Fruit fly (Drosophila melanogaster) whole organism, prepupa: ENCODE data around the gene Vps15.

Experiments
- Blimp-1 ChIP-seq: fragments of 200-800 bp; sonication (Bioruptor generic); optimal IDR thresholded peaks from 3 replicates; lab custom pipeline; 2017; ENCODE audit warnings: missing biosample characterization, missing genetic modification characterization, mild to moderate bottlenecking, moderate library complexity, missing genetic modification reagents
- CG10631 ChIP-seq: fragments of 200-800 bp; sonication (Bioruptor generic); optimal IDR thresholded peaks from 2 replicates; lab custom pipeline; 2016; ENCODE audit warnings: missing biosample characterization, missing genetic modification characterization
- CG11762 ChIP-seq: fragments of 200-800 bp; sonication (Bioruptor generic); optimal IDR thresholded peaks from 3 replicates; lab custom pipeline; 2016; ENCODE audit warnings: missing biosample characterization, missing genetic modification characterization; ENCODE audit not compliant: insufficient read depth
- CG11902 ChIP-seq: fragments of 200-800 bp; sonication (Bioruptor generic); optimal IDR thresholded peaks from 3 replicates; lab custom pipeline; 2016; ENCODE audit warnings: missing biosample characterization, missing genetic modification characterization
- CG16779 ChIP-seq: fragments of 200-800 bp; sonication (Bioruptor generic); optimal IDR thresholded peaks from 3 replicates; lab custom pipeline; 2017; ENCODE audit warnings: missing biosample characterization, mild to moderate bottlenecking, missing genetic modification characterization
- CG31627 ChIP-seq: fragments of 200-800 bp; sonication (Bioruptor generic); optimal IDR thresholded peaks from 3 replicates; lab custom pipeline; 2016; ENCODE audit warnings: missing biosample characterization, missing genetic modification characterization
- CG34406 ChIP-seq: fragments of 200-800 bp; sonication (Bioruptor generic); optimal IDR thresholded peaks from 3 replicates; lab custom pipeline; 2016; ENCODE audit warnings: missing biosample characterization, missing genetic modification characterization
- CG3919 ChIP-seq: fragments of 200-800 bp; sonication (Bioruptor generic); optimal IDR thresholded peaks from 3 replicates; lab custom pipeline; 2016; ENCODE audit warnings: missing biosample characterization, missing genetic modification characterization
- CG4318 ChIP-seq: fragments of 200-800 bp; sonication (Bioruptor generic); optimal IDR thresholded peaks from 3 replicates; lab custom pipeline; 2017; ENCODE audit warnings: missing biosample characterization, mild to moderate bottlenecking, missing genetic modification characterization
- CG6163 ChIP-seq: fragments of 200-800 bp; sonication (Bioruptor generic); IDR thresholded peaks from 3 replicates; pipeline ENCODE4 v1.3.6; 2022; ENCODE audit warnings: missing biosample characterization, missing genetic modification characterization
- CG6792 ChIP-seq: fragments of 200-800 bp; sonication (Bioruptor generic); optimal IDR thresholded peaks from 3 replicates; lab custom pipeline; 2016; ENCODE audit warnings: missing biosample characterization, missing genetic modification characterization
- CG6808 ChIP-seq: fragments of 200-800 bp; sonication (Bioruptor generic); optimal IDR thresholded peaks from 3 replicates; lab custom pipeline; 2017; ENCODE audit warnings: missing biosample characterization, missing genetic modification characterization, mild to moderate bottlenecking, moderate library complexity, missing genetic modification reagents
- CG6854 ChIP-seq: fragments of 200-800 bp; sonication (Bioruptor generic); optimal IDR thresholded peaks from 2 replicates; lab custom pipeline; 2017; ENCODE audit warnings: missing biosample characterization, mild to moderate bottlenecking, missing genetic modification characterization
- CG8319 ChIP-seq: fragments of 200-800 bp; sonication (Bioruptor generic); optimal IDR thresholded peaks from 3 replicates; lab custom pipeline; 2016; ENCODE audit warnings: missing biosample characterization, missing genetic modification characterization
- Eip75B ChIP-seq: fragments of 200-800 bp; sonication (Bioruptor generic); optimal IDR thresholded peaks from 3 replicates; lab custom pipeline; 2016; ENCODE audit warnings: missing biosample characterization, missing genetic modification characterization
- Eip78C ChIP-seq: fragments of 200-800 bp; sonication (Bioruptor generic); peaks from one replicate; lab custom pipeline; 2016; ENCODE audit warnings: missing biosample characterization, missing genetic modification characterization
- Eip93F ChIP-seq: fragments of 200-800 bp; sonication (Bioruptor generic); optimal IDR thresholded peaks from 2 replicates; lab custom pipeline; 2016; ENCODE audit warnings: missing biosample characterization, mild to moderate bottlenecking, missing genetic modification characterization
- Ets21C ChIP-seq: fragments of 200-800 bp; sonication (Bioruptor generic); optimal IDR thresholded peaks from 3 replicates; lab custom pipeline; 2016; ENCODE audit warnings: missing biosample characterization, missing genetic modification characterization
- Ets96B ChIP-seq: fragments of 200-800 bp; optimal IDR thresholded peaks from 2 replicates; lab custom pipeline; 2019; ENCODE audit warnings: missing biosample characterization, mild to moderate bottlenecking, missing genetic modification characterization, moderate library complexity
- Gug ChIP-seq: fragments of 200-800 bp; sonication (Bioruptor generic); IDR thresholded peaks from 2 replicates; pipeline ENCODE4 v1.3.6; 2022; ENCODE audit warnings: missing biosample characterization, missing genetic modification characterization
- Hr38 ChIP-seq: sonication (Bioruptor generic); optimal IDR thresholded peaks from 2 replicates; lab custom pipeline; 2016; ENCODE audit warnings: missing biosample characterization, missing genetic modification characterization
- Hr39 ChIP-seq: fragments of 200-800 bp; sonication (Bioruptor generic); optimal IDR thresholded peaks from 2 replicates; lab custom pipeline; 2016; ENCODE audit warnings: missing biosample characterization, missing genetic modification characterization
- Hr4 ChIP-seq: fragments of 200-800 bp; sonication (Bioruptor generic); optimal IDR thresholded peaks from 3 replicates; lab custom pipeline; 2016; ENCODE audit warnings: missing biosample characterization, missing genetic modification characterization
- Lpt ChIP-seq: fragments of 200-800 bp; sonication (Bioruptor generic); optimal IDR thresholded peaks from 3 replicates; lab custom pipeline; 2016; ENCODE audit warnings: missing biosample characterization, missing genetic modification characterization
- Met ChIP-seq: fragments of 200-800 bp; sonication (Bioruptor generic); optimal IDR thresholded peaks from 3 replicates; lab custom pipeline; 2016; ENCODE audit warnings: missing biosample characterization, missing genetic modification characterization
- OdsH ChIP-seq: fragments of 200-800 bp; sonication (Bioruptor generic); optimal IDR thresholded peaks from 3 replicates; lab custom pipeline; 2016; ENCODE audit warnings: missing biosample characterization, missing genetic modification characterization
- Smox ChIP-seq: fragments of 200-800 bp; sonication (Bioruptor generic); optimal IDR thresholded peaks from 3 replicates; lab custom pipeline; 2016; ENCODE audit warnings: missing biosample characterization, missing genetic modification characterization
- Sox102F ChIP-seq: fragments of 200-800 bp; sonication (Bioruptor generic); optimal IDR thresholded peaks from 2 replicates; lab custom pipeline; 2016; ENCODE audit warnings: missing biosample characterization, mild to moderate bottlenecking, missing genetic modification characterization
- Sox14 ChIP-seq: fragments of 200-800 bp; sonication (Bioruptor generic); optimal IDR thresholded peaks from 3 replicates; lab custom pipeline; 2016; ENCODE audit warnings: missing biosample characterization, missing genetic modification characterization
- achi ChIP-seq: fragments of 200-800 bp; sonication (Bioruptor generic); optimal IDR thresholded peaks from 3 replicates; lab custom pipeline; 2016; ENCODE audit warnings: missing biosample characterization, missing genetic modification characterization
- cyc ChIP-seq: fragments of 200-800 bp; sonication (Bioruptor generic); optimal IDR thresholded peaks from 3 replicates; lab custom pipeline; 2016; ENCODE audit warnings: missing biosample characterization, missing genetic modification characterization
- dac ChIP-seq: fragments of 200-800 bp; sonication (Bioruptor generic); optimal IDR thresholded peaks from 2 replicates; lab custom pipeline; 2017; ENCODE audit warnings: missing biosample characterization, mild to moderate bottlenecking, missing genetic modification characterization
- dsx ChIP-seq: fragments of 200-800 bp; optimal IDR thresholded peaks from 3 replicates; lab custom pipeline; 2019; ENCODE audit warnings: missing biosample characterization, mild to moderate bottlenecking, missing genetic modification characterization, moderate library complexity; ENCODE audit not compliant: poor library complexity, severe bottlenecking
- eg ChIP-seq: fragments of 200-800 bp; sonication (Bioruptor generic); IDR thresholded peaks from 3 replicates; pipeline ENCODE4 v1.3.6; 2022; ENCODE audit warnings: missing biosample characterization, missing genetic modification characterization
- esn ChIP-seq: fragments of 200-800 bp; sonication (Bioruptor generic); optimal IDR thresholded peaks from 2 replicates; lab custom pipeline; 2016; ENCODE audit warnings: missing biosample characterization, mild to moderate bottlenecking, missing genetic modification characterization, moderate library complexity
- fd59A ChIP-seq: fragments of 200-800 bp; sonication (Bioruptor generic); optimal IDR thresholded peaks from 2 replicates; lab custom pipeline; 2017; ENCODE audit warnings: missing biosample characterization, mild to moderate bottlenecking, missing genetic modification characterization, missing genetic modification reagents
- fd85E ChIP-seq: fragments of 200-800 bp; sonication (Bioruptor generic); optimal IDR thresholded peaks from 3 replicates; lab custom pipeline; 2016; ENCODE audit warnings: missing biosample characterization, missing genetic modification characterization
- fkh ChIP-seq: fragments of 200-800 bp; sonication (Bioruptor generic); optimal IDR thresholded peaks from 3 replicates; lab custom pipeline; 2017; ENCODE audit warnings: missing biosample characterization, mild to moderate bottlenecking, missing genetic modification characterization, moderate library complexity
- lz ChIP-seq: fragments of 200-800 bp; sonication (Bioruptor generic); optimal IDR thresholded peaks from 3 replicates; lab custom pipeline; 2016; ENCODE audit warnings: missing biosample characterization, missing genetic modification characterization
- net ChIP-seq: fragments of 200-800 bp; sonication (Bioruptor generic); optimal IDR thresholded peaks from 3 replicates; lab custom pipeline; 2016; ENCODE audit warnings: missing biosample characterization, missing genetic modification characterization
- pdm3 ChIP-seq: fragments of 200-800 bp; sonication (Bioruptor generic); optimal IDR thresholded peaks from 3 replicates; lab custom pipeline; 2016; ENCODE audit warnings: missing biosample characterization, missing genetic modification characterization
- spab ChIP-seq: fragments of 200-800 bp; sonication (Bioruptor generic); optimal IDR thresholded peaks from 2 replicates; lab custom pipeline; 2017; ENCODE audit warnings: missing biosample characterization, mild to moderate bottlenecking, missing genetic modification characterization, missing genetic modification reagents
- svp ChIP-seq: fragments of 200-800 bp; sonication (Bioruptor generic); peaks from one replicate; lab custom pipeline; 2016; ENCODE audit warnings: missing biosample characterization, missing genetic modification characterization
- topi ChIP-seq: fragments of 200-800 bp; sonication (Bioruptor generic); optimal IDR thresholded peaks from 3 replicates; lab custom pipeline; 2016; ENCODE audit warnings: missing biosample characterization, missing genetic modification characterization
- vri ChIP-seq: fragments of 200-800 bp; sonication (Bioruptor generic); optimal IDR thresholded peaks from 3 replicates; lab custom pipeline; 2016; ENCODE audit warnings: missing biosample characterization, mild to moderate bottlenecking, missing genetic modification characterization

Gene Vps15

DNA sequence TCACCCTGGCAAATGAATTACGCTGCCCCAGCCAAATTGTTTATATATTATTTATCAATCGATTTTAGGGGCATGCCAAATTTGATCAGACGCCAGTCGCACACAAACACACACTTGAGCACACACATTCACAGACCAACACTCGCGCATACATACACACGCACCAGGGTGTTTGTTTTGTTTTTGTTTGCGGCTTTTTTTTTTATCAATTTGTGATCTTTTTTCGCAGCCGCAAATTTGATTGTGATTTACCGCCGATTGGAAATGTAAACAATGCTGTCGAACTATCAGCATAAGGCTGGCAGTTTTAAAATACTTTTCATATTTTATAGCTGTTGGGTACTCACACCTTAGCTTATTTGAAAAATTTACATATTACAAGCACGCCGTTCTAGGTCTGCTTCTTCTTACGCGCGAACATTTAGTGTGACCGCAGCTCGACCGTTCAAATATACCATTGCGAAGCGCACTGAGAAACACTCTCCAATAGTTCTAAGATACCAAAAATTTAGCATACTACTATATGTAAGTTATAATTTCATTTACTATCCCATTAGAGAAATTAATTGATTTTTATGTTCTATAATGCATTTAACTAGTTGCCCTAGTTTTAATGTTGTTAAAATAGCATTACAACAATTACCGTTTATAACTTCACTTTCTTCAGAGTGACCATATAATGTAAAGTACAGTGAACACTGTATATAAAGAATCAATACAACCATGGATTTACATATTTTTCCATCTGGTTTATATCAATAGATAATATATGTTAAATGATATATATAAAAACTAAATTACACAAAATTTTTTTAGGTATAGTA is 8.2 kb downstream of the Vps15 start, which contains the start of gene pum (continued):
- TF ChIP-seq spab: no peak

DNA sequence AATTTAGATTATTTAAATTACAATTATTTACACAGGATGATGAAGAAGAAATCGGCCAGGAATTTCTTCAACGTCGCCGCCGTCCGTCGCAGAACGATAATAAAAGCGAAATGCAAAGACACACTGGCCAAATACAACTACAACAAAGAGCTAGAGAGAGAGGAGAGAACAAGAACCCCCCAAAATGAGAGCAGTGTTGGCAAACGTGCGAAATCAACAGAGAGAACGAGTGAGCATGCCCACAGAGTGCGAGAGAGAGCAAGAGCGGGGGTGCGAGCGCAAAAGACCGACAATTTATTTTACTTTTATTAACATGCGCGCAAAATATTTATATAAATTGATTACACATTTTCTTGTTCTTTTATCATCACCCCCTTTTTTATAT is 8.8 kb downstream of the Vps15 start:
- TF ChIP-seq Lpt (GFP tag; lab: Kevin White, UChicago) (peak; percentile 34), topi (GFP tag; lab: Kevin White, UChicago) (peak; percentile 39), svp (GFP tag; lab: Kevin White, UChicago) (peak; percentile 81), CG4318 (no peak), fd85E (GFP tag; lab: Kevin White, UChicago) (peak; percentile 60), Ets96B (no peak), CG11902 (GFP tag; lab: Kevin White, UChicago) (no peak), lz (GFP tag; lab: Kevin White, UChicago) (peak; percentile 35), CG6854 (peak; percentile 51), pdm3 (no peak), CG6163 (peak; percentile 81), Gug (no peak), fd59A (GFP tag; lab: Kevin White, UChicago) (no peak), fkh (GFP tag; lab: Kevin White, UChicago) (peak; percentile 63), Eip75B (peak; percentile 33), OdsH (GFP tag; lab: Kevin White, UChicago) (peak; percentile 19), dac (GFP tag; lab: Kevin White, UChicago) (no peak), Hr4 (GFP tag; lab: Kevin White, UChicago) (no peak), Blimp-1 (no peak), Hr38 (no peak), CG6792 (GFP tag; lab: Kevin White, UChicago) (no peak), cyc (GFP tag; lab: Kevin White, UChicago) (no peak), Smox (GFP tag; lab: Kevin White, UChicago) (peak; percentile 6), net (GFP tag; lab: Kevin White, UChicago) (peak; percentile 25), Sox14 (peak; percentile 53), Hr39 (no peak), Eip78C (GFP tag; lab: Kevin White, UChicago) (peak; percentile 31), CG31627 (GFP tag; lab: Kevin White, UChicago) (no peak), CG6808 (no peak), CG8319 (no peak), CG34406 (GFP tag; lab: Kevin White, UChicago) (peak; percentile 43), Met (peak; percentile 38), vri (peak; percentile 46), CG10631 (no peak), CG3919 (GFP tag; lab: Kevin White, UChicago) (peak; percentile 60), CG11762 (GFP tag; lab: Kevin White, UChicago) (no peak), Eip93F (peak; percentile 28), esn (GFP tag; lab: Kevin White, UChicago) (peak; percentile 53), CG16779 (tag; lab: Kevin White, UChicago) (no peak), eg (GFP tag; lab: Robert Waterston, UW) (0 out of 3 replicates have a peak, but pooled peaks have one; percentile 41), dsx (GFP tag; lab: Kevin White, UChicago) (peak; percentile 37), Sox102F (GFP tag; lab: Kevin White, UChicago) (peak; percentile 18), Ets21C (GFP tag; lab: Kevin White, UChicago) (no peak), achi (GFP tag; lab: Kevin White, UChicago) (no peak)
